Fruit fly (Drosophila melanogaster): Measurements from ENCODE around the gene Polr3D.
A peak's percentile ranks its signal among the peaks of the same experiment; 100 is the strongest.

The Polr3D gene

dm6 chr3L:18088027-18088426 is 21.3 kb downstream of the Polr3D start (continued):
- TF ChIP-seq hb (GFP tag; IDR thresholded peaks at IDR 0.05; ENCODE audit: partially characterized antibody) (no peak), zen (tag; optimal IDR thresholded peaks at IDR 0.05) (no peak), pho (GFP tag; optimal IDR thresholded peaks at IDR 0.05) (no peak), CG11093 (GFP tag; IDR thresholded peaks at IDR 0.05) (no peak), Oaz (GFP tag; IDR thresholded peaks at IDR 0.05) (no peak), dysf (GFP tag; IDR thresholded peaks at IDR 0.05) (no peak), h (optimal IDR thresholded peaks at IDR 0.05) (no peak), gsb-n (tag; optimal IDR thresholded peaks at IDR 0.05) (peak; percentile 25), CG5953 (GFP tag; IDR thresholded peaks at IDR 0.05) (no peak), bcd (GFP tag; optimal IDR thresholded peaks at IDR 0.05) (peak; percentile 2), CG17612 (GFP tag; IDR thresholded peaks at IDR 0.05) (no peak), CoRest (tag; optimal IDR thresholded peaks at IDR 0.05) (peak; percentile 54), CHES-1-like (GFP tag; optimal IDR thresholded peaks at IDR 0.05) (no peak), inv (GFP tag; IDR thresholded peaks at IDR 0.05; ENCODE audit: partially characterized antibody) (no peak), CG2116 (GFP tag; optimal IDR thresholded peaks at IDR 0.05) (no peak), phol (tag; optimal IDR thresholded peaks at IDR 0.05) (peak; percentile 35), CG10654 (GFP tag; optimal IDR thresholded peaks at IDR 0.05) (no peak), CG11504 (tag; optimal IDR thresholded peaks at IDR 0.05) (peak; percentile 46), Nf-YA (GFP tag; IDR thresholded peaks at IDR 0.05) (no peak), abd-A (tag; optimal IDR thresholded peaks at IDR 0.05) (no peak), CG16813 (GFP tag; IDR thresholded peaks at IDR 0.05; ENCODE audit: partially characterized antibody) (peak; percentile 43; the same call in 1 of the 3 replicates), sens-2 (GFP tag; IDR thresholded peaks at IDR 0.05) (no peak), p53 (GFP tag; optimal IDR thresholded peaks at IDR 0.05) (no peak), oc (tag; optimal IDR thresholded peaks at IDR 0.05) (no peak), nerfin-2 (GFP tag; IDR thresholded peaks at IDR 0.05; ENCODE audit: partially characterized antibody) (peak; percentile 18; the same call in 1 of the 2 replicates), CG7963 (GFP tag; IDR thresholded peaks at IDR 0.05; ENCODE audit: partially characterized antibody) (no peak), bigmax (GFP tag; optimal IDR thresholded peaks at IDR 0.05) (no peak), CG12744 (GFP tag; optimal IDR thresholded peaks at IDR 0.05) (peak; percentile 19), CG18599 (GFP tag; optimal IDR thresholded peaks at IDR 0.05) (no peak), E2f1 (GFP tag; IDR thresholded peaks at IDR 0.05) (no peak), slp2 (GFP tag; optimal IDR thresholded peaks at IDR 0.05) (no peak), ind (GFP tag; optimal IDR thresholded peaks at IDR 0.05) (no peak), bbx (GFP tag; IDR thresholded peaks at IDR 0.05; ENCODE audit: partially characterized antibody) (peak; percentile 71), GATAe (GFP tag; conservative IDR thresholded peaks at IDR 0.05) (no peak), chinmo (GFP tag; IDR thresholded peaks at IDR 0.05; ENCODE audit: partially characterized antibody) (peak; percentile 97), Lhr (GFP tag; optimal IDR thresholded peaks at IDR 0.05) (peak; percentile 53), sd (tag; optimal IDR thresholded peaks at IDR 0.05) (peak; percentile 87), aop (GFP tag; IDR thresholded peaks at IDR 0.05) (no peak), salm (tag; optimal IDR thresholded peaks at IDR 0.05) (no peak), seq (GFP tag; IDR thresholded peaks at IDR 0.05) (no peak), ken (GFP tag; IDR thresholded peaks at IDR 0.05) (no peak), Xrp1 (GFP tag; IDR thresholded peaks at IDR 0.05) (peak; percentile 44), Bdp1 (GFP tag; optimal IDR thresholded peaks at IDR 0.05) (no peak), CG12236 (GFP tag; optimal IDR thresholded peaks at IDR 0.05) (no peak), CG17568 (GFP tag; optimal IDR thresholded peaks at IDR 0.05) (no peak), sug (tag; optimal IDR thresholded peaks at IDR 0.05) (peak; percentile 29), CG31365 (tag; optimal IDR thresholded peaks at IDR 0.05) (peak; percentile 99), mirr (GFP tag; optimal IDR thresholded peaks at IDR 0.05) (no peak), lab (GFP tag; optimal IDR thresholded peaks at IDR 0.05) (no peak), rib (GFP tag; IDR thresholded peaks at IDR 0.05) (no peak), Mrtf (GFP tag; IDR thresholded peaks at IDR 0.05) (no peak), CG4820 (GFP tag; optimal IDR thresholded peaks at IDR 0.05) (no peak)
